Fruit fly (Drosophila melanogaster) whole organism, embryonic: ENCODE measurements around the gene Glut1.

Experiments used
- Asciz ChIP-seq: fragments of 200-800 bp; sonication (Bioruptor generic); optimal IDR thresholded peaks from 2 replicates; lab custom pipeline; 2017; ENCODE audit warnings: missing biosample characterization, mild to moderate bottlenecking, missing genetic modification characterization, missing genetic modification reagents
- Bteb2 ChIP-seq: fragments of 200-800 bp; sonication (Bioruptor generic); optimal IDR thresholded peaks from 2 replicates; lab custom pipeline; 2016; ENCODE audit warnings: missing biosample characterization, missing genetic modification characterization
- CG10321 ChIP-seq: fragments of 200-800 bp; sonication (Bioruptor generic); IDR thresholded peaks from 2 replicates; pipeline ENCODE4 v1.3.6; 2022; ENCODE audit warnings: missing biosample characterization, missing genetic modification characterization
- CG11085 ChIP-seq: fragments of 200-800 bp; sonication (Bioruptor generic); IDR thresholded peaks from 2 replicates; pipeline ENCODE4 v1.3.6; 2022; ENCODE audit warnings: missing biosample characterization, missing genetic modification characterization
- CG11247 ChIP-seq: fragments of 200-800 bp; sonication (Bioruptor generic); IDR thresholded peaks from 2 replicates; pipeline ENCODE4 v1.3.6; 2022; ENCODE audit warnings: missing biosample characterization, missing genetic modification characterization
- CG11696 ChIP-seq: fragments of 200-800 bp; sonication (Bioruptor generic); IDR thresholded peaks from 2 replicates; pipeline ENCODE4 v1.3.6; 2022; ENCODE audit warnings: missing biosample characterization, missing genetic modification characterization
- CG12104 ChIP-seq: fragments of 200-800 bp; sonication (Bioruptor generic); optimal IDR thresholded peaks from 3 replicates; lab custom pipeline; 2016; ENCODE audit warnings: missing biosample characterization, missing genetic modification characterization
- CG12744 ChIP-seq: fragments of 200-800 bp; sonication (Bioruptor generic); optimal IDR thresholded peaks from 2 replicates; lab custom pipeline; 2016; ENCODE audit warnings: missing biosample characterization, missing genetic modification characterization
- CG12769 ChIP-seq: fragments of 200-800 bp; sonication (Bioruptor generic); optimal IDR thresholded peaks from 2 replicates; lab custom pipeline; 2019; ENCODE audit warnings: missing biosample characterization, mild to moderate bottlenecking, missing genetic modification characterization, moderate library complexity
- CG14710 ChIP-seq: fragments of 200-800 bp; sonication (Bioruptor generic); optimal IDR thresholded peaks from 3 replicates; lab custom pipeline; 2019; ENCODE audit warnings: missing biosample characterization, mild to moderate bottlenecking, missing genetic modification characterization, moderate library complexity
- CG17361 ChIP-seq: fragments of 200-800 bp; sonication (Bioruptor generic); IDR thresholded peaks from 3 replicates; pipeline ENCODE4 v1.3.6; 2022; ENCODE audit warnings: missing biosample characterization, missing genetic modification characterization
- CG18619 ChIP-seq: fragments of 200-800 bp; sonication (Bioruptor generic); optimal IDR thresholded peaks from 3 replicates; lab custom pipeline; 2017; ENCODE audit warnings: missing biosample characterization, mild to moderate bottlenecking, missing genetic modification characterization
- CG2889 ChIP-seq: fragments of 200-800 bp; sonication (Bioruptor generic); IDR thresholded peaks from 3 replicates; pipeline ENCODE4 v1.3.6; 2022; ENCODE audit warnings: missing biosample characterization, missing genetic modification characterization
- CG32532 ChIP-seq: fragments of 200-800 bp; sonication (Bioruptor generic); IDR thresholded peaks from 2 replicates; pipeline ENCODE4 v1.3.6; 2022; ENCODE audit warnings: missing biosample characterization, missing genetic modification characterization
- CG4328 ChIP-seq: fragments of 200-800 bp; sonication (Bioruptor generic); optimal IDR thresholded peaks from 3 replicates; lab custom pipeline; 2017; ENCODE audit warnings: missing biosample characterization, missing genetic modification reagents, missing genetic modification characterization
- CG43689 ChIP-seq: fragments of 200-800 bp; sonication (Bioruptor generic); IDR thresholded peaks from 2 replicates; pipeline ENCODE4 v1.3.6; 2022; ENCODE audit warnings: missing biosample characterization, missing genetic modification characterization
- CG4424 ChIP-seq: fragments of 200-800 bp; sonication (Bioruptor generic); optimal IDR thresholded peaks from 3 replicates; lab custom pipeline; 2016; ENCODE audit warnings: missing biosample characterization, missing genetic modification characterization
- CG4820 ChIP-seq: fragments of 200-800 bp; sonication (Bioruptor generic); optimal IDR thresholded peaks from 3 replicates; lab custom pipeline; 2016; ENCODE audit warnings: missing biosample characterization, missing genetic modification characterization
- CG5953 ChIP-seq: fragments of 200-800 bp; sonication (Bioruptor generic); IDR thresholded peaks from 2 replicates; pipeline ENCODE4 v1.3.6; 2022; ENCODE audit warnings: missing biosample characterization, missing genetic modification characterization
- CG6765 ChIP-seq: fragments of 200-800 bp; sonication (Bioruptor generic); optimal IDR thresholded peaks from 3 replicates; lab custom pipeline; 2017; ENCODE audit warnings: missing biosample characterization, mild to moderate bottlenecking, missing genetic modification characterization
- CG7963 ChIP-seq: fragments of 200-800 bp; sonication (Bioruptor generic); IDR thresholded peaks from 3 replicates; pipeline ENCODE4 v1.3.6; 2022; ENCODE audit warnings: missing biosample characterization, missing genetic modification characterization; ENCODE audit not compliant: partially characterized antibody
- CG9876 ChIP-seq: fragments of 200-800 bp; sonication (Bioruptor generic); optimal IDR thresholded peaks from 2 replicates; lab custom pipeline; 2016; ENCODE audit warnings: missing biosample characterization, missing genetic modification characterization
- E2f1 ChIP-seq: fragments of 200-800 bp; sonication (Bioruptor generic); IDR thresholded peaks from 2 replicates; pipeline ENCODE4 v1.3.6; 2022; ENCODE audit warnings: missing biosample characterization, missing genetic modification characterization
- Fer2 ChIP-seq: fragments of 200-800 bp; sonication (Bioruptor generic); optimal IDR thresholded peaks from 2 replicates; lab custom pipeline; 2018; ENCODE audit warnings: missing biosample characterization, mild to moderate bottlenecking, missing genetic modification characterization, moderate library complexity
- Myb ChIP-seq: fragments of 200-800 bp; sonication (Bioruptor generic); optimal IDR thresholded peaks from 2 replicates; lab custom pipeline; 2016; ENCODE audit warnings: missing biosample characterization, missing genetic modification characterization
- NC2β ChIP-seq: fragments of 200-800 bp; sonication (Bioruptor generic); optimal IDR thresholded peaks from 2 replicates; lab custom pipeline; 2016; ENCODE audit warnings: missing biosample characterization, missing genetic modification characterization
- NK7.1 ChIP-seq: fragments of 200-800 bp; sonication (Bioruptor generic); optimal IDR thresholded peaks from 3 replicates; lab custom pipeline; 2016; ENCODE audit warnings: missing biosample characterization, missing genetic modification characterization
- Poxn ChIP-seq: fragments of 200-800 bp; sonication (Bioruptor generic); IDR thresholded peaks from 2 replicates; pipeline ENCODE4 v1.3.6; 2022; ENCODE audit warnings: missing biosample characterization, missing genetic modification characterization
- Rx ChIP-seq: fragments of 200-800 bp; sonication (Bioruptor generic); IDR thresholded peaks from 2 replicates; pipeline ENCODE4 v1.3.6; 2022; ENCODE audit warnings: missing biosample characterization, missing genetic modification characterization
- Sox100B ChIP-seq: fragments of 200-800 bp; sonication (Bioruptor generic); optimal IDR thresholded peaks from 3 replicates; lab custom pipeline; 2018; ENCODE audit warnings: missing biosample characterization, mild to moderate bottlenecking, missing genetic modification characterization
- ac ChIP-seq: fragments of 200-800 bp; sonication (Bioruptor generic); optimal IDR thresholded peaks from 3 replicates; lab custom pipeline; 2017; ENCODE audit warnings: missing biosample characterization, mild to moderate bottlenecking, missing genetic modification characterization
- bsh ChIP-seq, 2 experiments: fragments of 200-800 bp; sonication (Bioruptor generic); optimal IDR thresholded peaks; 2 replicates each; lab custom pipeline; 2017 to 2018; ENCODE audit warnings: mild to moderate bottlenecking in 2 of 2, missing biosample characterization in 2 of 2, missing genetic modification characterization in 2 of 2, moderate library complexity in 1 of 2
- btn ChIP-seq: fragments of 200-800 bp; sonication (Bioruptor generic); optimal IDR thresholded peaks from 2 replicates; lab custom pipeline; 2016; ENCODE audit warnings: missing biosample characterization, missing genetic modification characterization
- cg ChIP-seq: fragments of 200-800 bp; sonication (Bioruptor generic); optimal IDR thresholded peaks from 3 replicates; lab custom pipeline; 2019; ENCODE audit warnings: missing biosample characterization, mild to moderate bottlenecking, missing genetic modification characterization, moderate library complexity
- crp ChIP-seq, 2 experiments: fragments of 200-800 bp; sonication (Bioruptor generic); optimal IDR thresholded peaks; 2 replicates in 1 of 2; 3 replicates in 1 of 2; lab custom pipeline; 2017; ENCODE audit warnings: missing biosample characterization in 2 of 2, missing genetic modification characterization in 2 of 2, mild to moderate bottlenecking in 1 of 2, moderate library complexity in 1 of 2
- da ChIP-seq: fragments of 200-800 bp; sonication (Bioruptor generic); optimal IDR thresholded peaks from 2 replicates; lab custom pipeline; 2016; ENCODE audit warnings: missing biosample characterization, missing genetic modification characterization
- dan ChIP-seq: fragments of 200-800 bp; sonication (Bioruptor generic); IDR thresholded peaks from 2 replicates; pipeline ENCODE4 v1.3.6; 2022; ENCODE audit warnings: missing biosample characterization, missing genetic modification characterization
- dimm ChIP-seq: fragments of 200-800 bp; sonication (Bioruptor generic); IDR thresholded peaks from 2 replicates; pipeline ENCODE4 v1.3.6; 2022; ENCODE audit warnings: missing biosample characterization, missing genetic modification characterization
- fd96Cb ChIP-seq: fragments of 200-800 bp; sonication (Bioruptor generic); optimal IDR thresholded peaks from 2 replicates; lab custom pipeline; 2018; ENCODE audit warnings: missing biosample characterization, mild to moderate bottlenecking, missing genetic modification characterization, moderate library complexity
- fu2 ChIP-seq: fragments of 200-800 bp; sonication (Bioruptor generic); optimal IDR thresholded peaks from 2 replicates; lab custom pipeline; 2016; ENCODE audit warnings: missing biosample characterization, missing genetic modification characterization
- hth ChIP-seq: fragments of >200 bp; optimal IDR thresholded peaks from 2 replicates; lab custom pipeline; 2017; ENCODE audit warnings: inconsistent platforms
- jing ChIP-seq: fragments of 200-800 bp; sonication (Bioruptor generic); optimal IDR thresholded peaks from 2 replicates; lab custom pipeline; 2018; ENCODE audit warnings: missing biosample characterization, mild to moderate bottlenecking, missing genetic modification characterization
- org-1 ChIP-seq: fragments of 200-800 bp; sonication (Bioruptor generic); optimal IDR thresholded peaks from 2 replicates; lab custom pipeline; 2017; ENCODE audit warnings: missing biosample characterization, missing genetic modification characterization
- otp ChIP-seq: fragments of 200-800 bp; sonication (Bioruptor generic); IDR thresholded peaks from 3 replicates; pipeline ENCODE4, ENCODE4 v1.3.6; 2022; ENCODE audit warnings: missing biosample characterization, missing genetic modification characterization
- pzg ChIP-seq: fragments of 200-800 bp; sonication (Bioruptor generic); optimal IDR thresholded peaks from 3 replicates; lab custom pipeline; 2018; ENCODE audit warnings: missing biosample characterization, mild to moderate bottlenecking, missing genetic modification characterization, moderate library complexity
- stwl ChIP-seq: fragments of 200-800 bp; sonication (Bioruptor generic); optimal IDR thresholded peaks from 3 replicates; lab custom pipeline; 2018; ENCODE audit warnings: missing biosample characterization, mild to moderate bottlenecking, missing genetic modification characterization, moderate library complexity
- ttk ChIP-seq: fragments of 200-800 bp; sonication (Bioruptor generic); IDR thresholded peaks from 2 replicates; pipeline ENCODE4 v2.1.2; 2022; ENCODE audit warnings: missing biosample characterization, missing genetic modification characterization
- tx ChIP-seq: fragments of 200-800 bp; sonication (Bioruptor generic); optimal IDR thresholded peaks from 2 replicates; lab custom pipeline; 2016; ENCODE audit warnings: missing biosample characterization, missing genetic modification characterization
- unc-4 ChIP-seq: fragments of 200-800 bp; sonication (Bioruptor generic); IDR thresholded peaks from 2 replicates; pipeline ENCODE4 v1.3.6; 2022; ENCODE audit warnings: missing biosample characterization, missing genetic modification characterization; ENCODE audit not compliant: partially characterized antibody
- vfl ChIP-seq: fragments of 200-800 bp; sonication (Bioruptor generic); optimal IDR thresholded peaks from 2 replicates; lab custom pipeline; 2016; ENCODE audit warnings: missing biosample characterization, missing genetic modification characterization
- zen2 ChIP-seq: fragments of 200-800 bp; sonication (Bioruptor generic); IDR thresholded peaks from 3 replicates; pipeline ENCODE4 v1.3.6; 2022; ENCODE audit warnings: missing biosample characterization, missing genetic modification characterization; ENCODE audit not compliant: partially characterized antibody
- zf30C ChIP-seq: fragments of 200-800 bp; sonication (Bioruptor generic); optimal IDR thresholded peaks from 3 replicates; lab custom pipeline; 2018; ENCODE audit warnings: missing biosample characterization, mild to moderate bottlenecking, missing genetic modification characterization

Gene Glut1

DNA sequence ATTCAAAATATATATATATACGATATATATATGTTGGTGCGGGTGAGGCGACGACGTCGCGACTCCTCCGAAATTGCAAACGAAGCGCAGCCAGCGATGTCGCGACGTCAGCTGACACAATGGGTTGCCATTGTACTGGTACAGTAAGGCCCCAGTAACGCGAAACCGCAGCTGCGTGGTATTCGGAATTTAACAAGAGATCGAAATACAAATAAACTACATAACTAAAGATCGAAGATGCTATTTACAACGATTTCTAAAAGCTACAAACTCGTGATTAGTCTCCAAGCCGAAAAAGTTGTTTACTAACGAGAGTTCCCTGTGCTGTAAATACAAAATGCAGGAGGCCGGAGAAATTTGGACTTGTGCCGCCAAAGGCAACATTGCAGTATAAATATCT lies 118.7 kb downstream of the Glut1 start (continued):
- TF ChIP-seq pzg (GFP tag; lab: Kevin White, UChicago): no peak
- TF ChIP-seq ac: peak; percentile 3
- TF ChIP-seq otp (GFP tag; lab: Robert Waterston, UW): peak; percentile 89
- TF ChIP-seq dan (GFP tag; lab: Robert Waterston, UW): 0 out of 2 replicates have a peak, but pooled peaks have one; percentile 31
- TF ChIP-seq Myb: peak; percentile 11
- peak; percentile 57 for TF ChIP-seq org-1 (GFP tag; lab: Kevin White, UChicago)
- TF ChIP-seq CG18619 (GFP tag; lab: Kevin White, UChicago): peak; percentile 23
- peak; percentile 46 for TF ChIP-seq da (GFP tag; lab: Kevin White, UChicago)
- no peak for TF ChIP-seq Poxn
- TF ChIP-seq CG5953 (GFP tag; lab: Robert Waterston, UW): peak; percentile 79
- TF ChIP-seq Fer2 (tag; lab: Kevin White, UChicago): no peak
- no peak for TF ChIP-seq NK7.1 (GFP tag; lab: Kevin White, UChicago)
- peak; percentile 6 for TF ChIP-seq CG4424 (GFP tag; lab: Kevin White, UChicago)
- peak; percentile 74 for TF ChIP-seq Rx
- TF ChIP-seq crp (GFP tag; optimal IDR thresholded peaks at IDR 0.05; lab: Kevin White, UChicago): peak in 1 of 2 experiments; percentile 36
- TF ChIP-seq CG4328 (GFP tag; lab: Kevin White, UChicago): no peak
- peak; percentile 51; the same call in 2 of the 3 replicates for TF ChIP-seq CG17361
- peak; percentile 67; the same call in 2 of the 3 replicates for TF ChIP-seq CG2889
- no peak for TF ChIP-seq stwl (tag; lab: Kevin White, UChicago)
- TF ChIP-seq CG4820 (GFP tag; lab: Kevin White, UChicago): peak; percentile 73
- TF ChIP-seq CG7963 (GFP tag; lab: Robert Waterston, UW): no peak
- TF ChIP-seq Bteb2: peak; percentile 12
- TF ChIP-seq jing: peak; percentile 76
- TF ChIP-seq CG6765: no peak
- no peak for TF ChIP-seq hth (lab: Kevin White, UChicago)
- no peak for TF ChIP-seq zf30C (GFP tag; lab: Kevin White, UChicago)
- no peak for TF ChIP-seq CG43689 (GFP tag; lab: Robert Waterston, UW)
- TF ChIP-seq CG9876 (GFP tag; lab: Kevin White, UChicago): peak; percentile 21
- TF ChIP-seq CG10321 (GFP tag; lab: Robert Waterston, UW): no peak
- peak; percentile 55; the same call in 1 of the 2 replicates for TF ChIP-seq CG32532 (GFP tag; lab: Robert Waterston, UW)
- peak; percentile 44; the same call in 1 of the 2 replicates for TF ChIP-seq CG11247 (GFP tag; lab: Robert Waterston, UW)
- peak; percentile 67 for TF ChIP-seq CG12769 (tag; lab: Kevin White, UChicago)
- TF ChIP-seq NC2β (GFP tag; lab: Kevin White, UChicago): peak; percentile 75
- TF ChIP-seq fd96Cb (tag; lab: Kevin White, UChicago): peak; percentile 73
- no peak for TF ChIP-seq unc-4 (GFP tag; lab: Robert Waterston, UW)
- TF ChIP-seq cg: no peak
- TF ChIP-seq ttk (GFP tag; lab: Robert Waterston, UW): peak; percentile 65
- no peak for TF ChIP-seq vfl
- peak; percentile 73 for TF ChIP-seq Sox100B (GFP tag; lab: Kevin White, UChicago)
- no peak for TF ChIP-seq CG11696 (GFP tag; lab: Robert Waterston, UW)
- peak; percentile 3 for TF ChIP-seq tx (GFP tag; lab: Kevin White, UChicago)
- TF ChIP-seq CG11085 (GFP tag; lab: Robert Waterston, UW): no peak
- no peak for TF ChIP-seq CG12744 (GFP tag; lab: Kevin White, UChicago)
- TF ChIP-seq Asciz: peak; percentile 68
- TF ChIP-seq zen2 (GFP tag; lab: Robert Waterston, UW): no peak
- peak; percentile 50 for TF ChIP-seq btn (GFP tag; lab: Kevin White, UChicago)
- TF ChIP-seq CG14710: peak; percentile 65
- no peak for TF ChIP-seq CG12104 (GFP tag; lab: Kevin White, UChicago)
- peak; percentile 13 for TF ChIP-seq fu2 (GFP tag; lab: Kevin White, UChicago)
- TF ChIP-seq bsh (GFP tag; optimal IDR thresholded peaks at IDR 0.05; lab: Kevin White, UChicago): peak; percentile 85 to 89
- peak; percentile 67 for TF ChIP-seq E2f1
- TF ChIP-seq dimm (GFP tag; lab: Robert Waterston, UW): peak; percentile 73
